Fruit fly (Drosophila melanogaster): ENCODE measurements around the gene Gnmt.

DNA sequence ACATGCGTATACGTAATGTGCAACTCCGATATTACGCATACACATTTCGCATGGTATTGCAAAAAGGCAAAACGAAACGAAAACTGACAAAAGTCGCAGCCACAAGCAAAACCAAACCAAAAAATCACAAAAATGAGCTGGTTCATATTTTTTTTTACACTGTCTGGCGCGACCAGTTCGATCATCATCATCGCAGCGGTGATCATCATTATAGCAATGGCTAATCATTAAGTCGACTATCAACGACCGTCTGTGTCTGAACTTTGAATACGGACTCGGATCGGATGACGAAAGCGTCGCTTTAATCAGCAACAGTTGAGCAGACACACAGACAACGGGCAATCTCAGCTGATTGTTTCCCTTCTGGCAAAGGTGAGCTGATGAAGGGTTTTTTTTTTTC is 42.5 kb downstream of the Gnmt start:
- TF ChIP-seq CTCF (optimal IDR thresholded peaks at IDR 0.05): no peak
- TF ChIP-seq CG8478 (optimal IDR thresholded peaks at IDR 0.05): no peak

All from S2 (cell line).